Worm (Caenorhabditis elegans) whole organism, L4/young adult: ENCODE results near the gene pap-3.

Source experiments
- W03F9.2 ChIP-seq: fragments of 150-350 bp; optimal IDR thresholded peaks from 2 replicates; lab custom pipeline; 2014; ENCODE audit warnings: missing biosample characterization, missing genetic modification characterization
- him-1 ChIP-seq: sonication (generic microtip); optimal IDR thresholded peaks from 2 replicates; lab custom pipeline; 2016; ENCODE audit warnings: missing genotype, missing genetic modification reagents, missing genetic modification characterization, missing compliant biosample characterization

DNA sequence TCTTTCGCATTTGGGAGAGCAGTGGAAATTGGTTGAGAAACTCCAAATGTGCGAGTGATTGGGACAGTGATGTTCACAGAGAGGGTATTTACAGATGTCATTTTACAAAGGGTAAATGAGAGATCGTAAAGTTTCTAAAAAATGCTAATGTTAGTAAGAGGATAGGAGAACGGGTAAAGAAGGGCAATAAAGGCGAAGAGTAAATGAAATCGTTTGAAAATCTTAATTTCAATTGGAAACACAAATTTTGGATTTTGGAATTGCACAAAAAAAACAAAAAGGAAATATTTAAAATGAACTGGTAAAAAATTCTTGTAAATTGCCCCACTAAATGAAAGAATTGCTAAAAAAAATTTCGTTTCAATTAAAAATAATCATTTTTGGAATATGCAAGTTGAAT is at the start of gene pap-3:
- TF ChIP-seq him-1 (tag; lab: Kevin White, UChicago): no peak
- TF ChIP-seq W03F9.2 (tag; lab: Kevin White, UChicago): no peak
